Worm (Caenorhabditis elegans) whole organism, young adult: ENCODE data around the gene wrt-5.

ENCODE experiments used
- B0336.3 ChIP-seq: fragments of 200-800 bp; sonication (Bioruptor generic); IDR thresholded peaks from 2 replicates; pipeline ENCODE4 v1.3.6; 2022; ENCODE audit warnings: missing genetic modification characterization, missing compliant biosample characterization
- C06A6.2 ChIP-seq: fragments of 200-800 bp; sonication (Bioruptor generic); conservative IDR thresholded peaks from 2 replicates; pipeline ENCODE4 v1.3.6; 2022; ENCODE audit warnings: missing genetic modification characterization, missing compliant biosample characterization
- F23B12.7 ChIP-seq: sonication (generic microtip); optimal IDR thresholded peaks from 2 replicates; lab custom pipeline; 2017; ENCODE audit warnings: missing genetic modification characterization, mild to moderate bottlenecking, missing compliant biosample characterization, antibody characterized with exemption, moderate library complexity; ENCODE audit not compliant: insufficient read depth
- F52B5.7 ChIP-seq: sonication (generic microtip); optimal IDR thresholded peaks from 2 replicates; lab custom pipeline; 2016; ENCODE audit warnings: mild to moderate bottlenecking, missing genetic modification characterization, missing compliant biosample characterization
- K11D2.4 ChIP-seq: fragments of 200-800 bp; sonication (Bioruptor generic); IDR thresholded peaks from 2 replicates; pipeline ENCODE4 v1.3.6; 2022; ENCODE audit warnings: missing genetic modification reagents, missing genetic modification characterization, missing compliant biosample characterization
- K12H6.12 ChIP-seq: fragments of 200-800 bp; sonication (Bioruptor generic); optimal IDR thresholded peaks from 2 replicates; lab custom pipeline; 2018; ENCODE audit warnings: mild to moderate bottlenecking, missing genetic modification characterization, missing compliant biosample characterization
- T07F8.4 ChIP-seq: sonication (generic microtip); optimal IDR thresholded peaks from 2 replicates; lab custom pipeline; 2016; ENCODE audit warnings: mild to moderate bottlenecking, missing genetic modification characterization, moderate library complexity, missing compliant biosample characterization
- T26A5.8 ChIP-seq: sonication (generic microtip); optimal IDR thresholded peaks from 2 replicates; lab custom pipeline; 2016; ENCODE audit warnings: missing genetic modification characterization, missing compliant biosample characterization
- Y56A3A.18 ChIP-seq: fragments of 200-800 bp; sonication (Bioruptor generic); IDR thresholded peaks from 2 replicates; pipeline ENCODE4 v1.3.6; 2022; ENCODE audit warnings: missing genetic modification reagents, missing genetic modification characterization, missing compliant biosample characterization
- ZK185.1 ChIP-seq: sonication (generic microtip); optimal IDR thresholded peaks from 2 replicates; lab custom pipeline; 2016; ENCODE audit warnings: mild to moderate bottlenecking, missing genetic modification characterization, missing compliant biosample characterization; ENCODE audit not compliant: poor library complexity, severe bottlenecking
- atf-7 ChIP-seq: sonication (generic microtip); optimal IDR thresholded peaks from 2 replicates; lab custom pipeline; 2017; ENCODE audit warnings: mild to moderate bottlenecking, missing genetic modification characterization, missing compliant biosample characterization
- attf-5 ChIP-seq: fragments of 200-800 bp; sonication (Bioruptor generic); optimal IDR thresholded peaks from 2 replicates; lab custom pipeline; 2018; ENCODE audit warnings: mild to moderate bottlenecking, missing genetic modification characterization, missing compliant biosample characterization
- bed-2 ChIP-seq: fragments of 200-800 bp; sonication (Bioruptor generic); IDR thresholded peaks from 2 replicates; pipeline ENCODE4 v1.3.6; 2022; ENCODE audit warnings: missing genetic modification reagents, missing genetic modification characterization, missing compliant biosample characterization
- cebp-1 ChIP-seq, 2 experiments: fragments of 200-800 bp in 1 of 2; sonication (Bioruptor generic) in 1 of 2; sonication (generic microtip) in 1 of 2; IDR thresholded peaks in 1 of 2; optimal IDR thresholded peaks in 1 of 2; 2 replicates each; pipeline versions ENCODE4 v1.3.6 to Lab custom; 2017 to 2022; ENCODE audit warnings: missing compliant biosample characterization in 2 of 2, missing genetic modification characterization in 2 of 2, mild to moderate bottlenecking in 1 of 2, missing genetic modification reagents in 1 of 2, moderate library complexity in 1 of 2
- ceh-100 ChIP-seq: fragments of 200-800 bp; sonication (Bioruptor generic); IDR thresholded peaks from 2 replicates; pipeline ENCODE4 v1.3.6; 2022; ENCODE audit warnings: missing genetic modification reagents, missing genetic modification characterization, missing compliant biosample characterization
- ceh-58 ChIP-seq: fragments of 200-800 bp; sonication (Bioruptor generic); IDR thresholded peaks from 2 replicates; pipeline ENCODE4 v1.3.6; 2022; ENCODE audit warnings: missing genetic modification characterization, missing compliant biosample characterization
- die-1 ChIP-seq: sonication (generic microtip); optimal IDR thresholded peaks from 2 replicates; lab custom pipeline; 2016; ENCODE audit warnings: missing genotype, mild to moderate bottlenecking, missing genetic modification characterization, missing compliant biosample characterization
- dox-1 ChIP-seq: fragments of 200-800 bp; sonication (Bioruptor generic); IDR thresholded peaks from 2 replicates; pipeline ENCODE4 v1.3.6; 2022; ENCODE audit warnings: missing genetic modification reagents, missing genetic modification characterization, missing compliant biosample characterization
- egl-18 ChIP-seq: fragments of 200-800 bp; sonication (Bioruptor generic); IDR thresholded peaks from 2 replicates; pipeline ENCODE4 v1.3.6; 2022; ENCODE audit warnings: missing genetic modification reagents, missing genetic modification characterization, missing compliant biosample characterization
- ekl-4 ChIP-seq: fragments of 200-800 bp; sonication (Bioruptor generic); IDR thresholded peaks from 2 replicates; pipeline ENCODE4 v1.3.6; 2022; ENCODE audit warnings: missing genetic modification reagents, missing genetic modification characterization, missing compliant biosample characterization
- him-1 ChIP-seq: sonication (generic microtip); optimal IDR thresholded peaks from 2 replicates; lab custom pipeline; 2016; ENCODE audit warnings: missing genotype, missing genetic modification reagents, missing genetic modification characterization, missing compliant biosample characterization
- hlh-12 ChIP-seq: sonication (generic microtip); optimal IDR thresholded peaks from 2 replicates; lab custom pipeline; 2016; ENCODE audit warnings: missing genetic modification characterization, missing compliant biosample characterization
- let-526 ChIP-seq: fragments of 200-800 bp; sonication (Bioruptor generic); IDR thresholded peaks from 2 replicates; pipeline ENCODE4 v1.3.6; 2022; ENCODE audit warnings: missing genetic modification reagents, missing genetic modification characterization, missing compliant biosample characterization
- lin-35 ChIP-seq, 3 experiments: fragments of 150-350 bp in 2 of 3; sonication (generic microtip) in 1 of 3; optimal IDR thresholded peaks; 2 replicates each; lab custom pipeline; 2014 to 2018; ENCODE audit warnings: missing biosample characterization in 3 of 3, missing genetic modification characterization in 3 of 3, missing genetic modification reagents in 3 of 3
- lin-40 ChIP-seq: sonication (generic microtip); optimal IDR thresholded peaks from 2 replicates; lab custom pipeline; 2016; ENCODE audit warnings: missing genetic modification characterization, mild to moderate bottlenecking, missing compliant biosample characterization, missing genotype, missing genetic modification reagents
- lir-1 ChIP-seq: fragments of 200-800 bp; sonication (Bioruptor generic); conservative IDR thresholded peaks from 2 replicates; pipeline ENCODE4 v1.3.6; 2022; ENCODE audit warnings: missing genetic modification reagents, missing genetic modification characterization, missing compliant biosample characterization
- madf-3 ChIP-seq: fragments of 200-800 bp; sonication (Bioruptor generic); IDR thresholded peaks from 2 replicates; pipeline ENCODE4 v1.3.6; 2022; ENCODE audit warnings: missing genetic modification reagents, missing genetic modification characterization, missing compliant biosample characterization
- mes-4 ChIP-seq: sonication (generic microtip); optimal IDR thresholded peaks from 2 replicates; lab custom pipeline; 2016; ENCODE audit warnings: missing genotype, missing genetic modification characterization, missing compliant biosample characterization
- nfyb-1 ChIP-seq: fragments of 200-800 bp; sonication (Bioruptor generic); IDR thresholded peaks from 2 replicates; pipeline ENCODE4 v1.3.6; 2022; ENCODE audit warnings: missing genetic modification reagents, missing genetic modification characterization, missing compliant biosample characterization
- nhr-80 ChIP-seq: sonication (generic microtip); optimal IDR thresholded peaks from 2 replicates; lab custom pipeline; 2016; ENCODE audit warnings: missing genetic modification characterization, missing compliant biosample characterization
- pha-4 ChIP-seq: fragments of 150-350 bp; sonication (generic microtip); optimal IDR thresholded peaks from 2 replicates; lab custom pipeline; 2014; ENCODE audit warnings: missing biosample characterization, missing genetic modification reagents, missing genetic modification characterization
- snpc-1.3 ChIP-seq: sonication (generic microtip); optimal IDR thresholded peaks from 2 replicates; lab custom pipeline; 2017; ENCODE audit warnings: missing genetic modification characterization, mild to moderate bottlenecking, missing compliant biosample characterization, antibody characterized with exemption, moderate library complexity, missing genotype, missing genetic modification reagents; ENCODE audit not compliant: insufficient read depth
- snpc-4 ChIP-seq, 5 experiments: fragments of 150-350 bp in 1 of 5; sonication (generic microtip) in 4 of 5; optimal IDR thresholded peaks; 2 replicates each; lab custom pipeline; 2014 to 2018; ENCODE audit warnings: missing genetic modification characterization in 5 of 5, missing biosample characterization in 3 of 5, antibody characterized with exemption in 2 of 5, mild to moderate bottlenecking in 2 of 5, missing compliant biosample characterization in 2 of 5, missing genotype in 2 of 5, moderate library complexity in 2 of 5, missing genetic modification reagents in 1 of 5
- somi-1 ChIP-seq: fragments of 200-800 bp; sonication (Bioruptor generic); optimal IDR thresholded peaks from 2 replicates; lab custom pipeline; 2018; ENCODE audit warnings: mild to moderate bottlenecking, missing genetic modification characterization, missing compliant biosample characterization
- tlf-1 ChIP-seq: fragments of 200-800 bp; sonication (Bioruptor generic); optimal IDR thresholded peaks from 2 replicates; lab custom pipeline; 2018; ENCODE audit warnings: mild to moderate bottlenecking, missing genetic modification characterization, missing compliant biosample characterization
- xnd-1 ChIP-seq: sonication (generic microtip); optimal IDR thresholded peaks from 2 replicates; lab custom pipeline; 2016; ENCODE audit warnings: missing genotype, missing genetic modification reagents, missing genetic modification characterization, missing compliant biosample characterization
- zfh-2 ChIP-seq: fragments of 200-800 bp; sonication (Bioruptor generic); conservative IDR thresholded peaks from 2 replicates; pipeline ENCODE4 v1.3.6; 2022; ENCODE audit warnings: missing genetic modification reagents, missing genetic modification characterization, missing compliant biosample characterization
- ztf-22 ChIP-seq: fragments of 200-800 bp; sonication (Bioruptor generic); optimal IDR thresholded peaks from 2 replicates; lab custom pipeline; 2018; ENCODE audit warnings: mild to moderate bottlenecking, missing genetic modification characterization, moderate library complexity, missing compliant biosample characterization
- ztf-26 ChIP-seq: sonication (generic microtip); optimal IDR thresholded peaks from 2 replicates; lab custom pipeline; 2017; ENCODE audit warnings: missing genetic modification characterization, missing compliant biosample characterization
- ztf-28 ChIP-seq: fragments of 200-800 bp; sonication (Bioruptor generic); IDR thresholded peaks from 2 replicates; pipeline ENCODE4 v1.3.6; 2022; ENCODE audit warnings: missing genetic modification reagents, missing genetic modification characterization, missing compliant biosample characterization

wrt-5 gene

DNA sequence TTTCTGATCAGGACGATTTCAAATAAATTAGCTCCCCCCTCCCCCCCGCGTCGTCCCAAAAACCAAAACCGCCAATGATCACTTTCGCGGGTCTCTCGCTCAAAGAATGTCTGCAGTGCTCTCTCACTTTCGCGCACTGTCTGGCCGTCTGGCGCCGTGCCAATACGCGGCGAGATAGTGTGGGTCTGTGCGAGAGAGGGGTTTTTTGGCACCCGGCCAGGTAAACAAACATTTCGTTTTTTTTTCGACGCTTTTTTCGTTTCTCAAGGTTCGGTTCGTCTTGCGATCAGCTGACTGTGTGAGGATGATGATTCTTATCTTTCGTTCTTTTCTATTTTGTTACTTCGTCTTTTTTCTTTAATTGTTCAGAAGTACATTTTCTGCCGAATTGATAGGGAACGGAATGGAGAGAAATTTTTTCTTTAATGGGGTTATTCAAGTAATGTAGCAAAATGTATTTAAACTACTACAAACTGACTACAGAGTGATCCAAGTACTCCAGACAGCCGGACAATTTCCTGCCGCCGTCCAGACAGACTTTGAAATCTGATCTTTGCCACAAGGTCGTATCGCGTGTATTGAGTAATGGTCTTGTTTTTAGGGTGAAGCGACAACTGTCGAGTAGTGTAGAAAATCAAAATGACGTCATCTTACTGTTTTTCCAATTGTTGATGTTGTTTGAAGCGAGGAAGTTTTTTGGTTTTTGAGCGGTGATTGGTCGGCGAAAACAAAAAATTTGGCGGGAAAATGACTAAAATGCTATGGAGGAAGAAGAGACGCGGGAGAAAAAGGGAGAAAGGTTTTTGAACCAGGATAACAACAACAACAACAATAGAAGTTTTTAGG, 27.1 kb downstream of the wrt-5 start (continued):
- TF ChIP-seq lin-40 (tag; lab: Kevin White, UChicago) (peak; percentile 77), F52B5.7 (tag; lab: Kevin White, UChicago) (peak; percentile 6), snpc-4 (GFP tag; optimal IDR thresholded peaks at IDR 0.05; lab: Kevin White, UChicago) (no peak), snpc-4 (tag; optimal IDR thresholded peaks at IDR 0.05; lab: Kevin White, UChicago) (peak; percentile 5 to 38 (median 20)), let-526 (no peak), zfh-2 (GFP tag; lab: Robert Waterston, UW) (peak; percentile 95), lir-1 (GFP tag; lab: Robert Waterston, UW) (peak; percentile 66), tlf-1 (GFP tag; lab: Kevin White, UChicago) (peak; percentile 26), Y56A3A.18 (GFP tag; lab: Robert Waterston, UW) (no peak), hlh-12 (no peak), bed-2 (GFP tag; lab: Robert Waterston, UW) (no peak), K11D2.4 (GFP tag; lab: Robert Waterston, UW) (peak; percentile 92), ztf-28 (no peak), nhr-80 (tag; lab: Kevin White, UChicago) (peak; percentile 77), attf-5 (GFP tag; lab: Kevin White, UChicago) (peak; percentile 57), B0336.3 (GFP tag; lab: Robert Waterston, UW) (peak; percentile 48; the same call in 1 of the 2 replicates), pha-4 (tag; lab: Kevin White, UChicago) (peak; percentile 46), ztf-26 (tag; lab: Kevin White, UChicago) (peak; percentile 65), F23B12.7 (tag; lab: Kevin White, UChicago) (peak; percentile 66), egl-18 (GFP tag; lab: Robert Waterston, UW) (no peak), T07F8.4 (tag; lab: Kevin White, UChicago) (no peak), die-1 (tag; lab: Kevin White, UChicago) (no peak), xnd-1 (tag; lab: Kevin White, UChicago) (no peak)

DNA sequence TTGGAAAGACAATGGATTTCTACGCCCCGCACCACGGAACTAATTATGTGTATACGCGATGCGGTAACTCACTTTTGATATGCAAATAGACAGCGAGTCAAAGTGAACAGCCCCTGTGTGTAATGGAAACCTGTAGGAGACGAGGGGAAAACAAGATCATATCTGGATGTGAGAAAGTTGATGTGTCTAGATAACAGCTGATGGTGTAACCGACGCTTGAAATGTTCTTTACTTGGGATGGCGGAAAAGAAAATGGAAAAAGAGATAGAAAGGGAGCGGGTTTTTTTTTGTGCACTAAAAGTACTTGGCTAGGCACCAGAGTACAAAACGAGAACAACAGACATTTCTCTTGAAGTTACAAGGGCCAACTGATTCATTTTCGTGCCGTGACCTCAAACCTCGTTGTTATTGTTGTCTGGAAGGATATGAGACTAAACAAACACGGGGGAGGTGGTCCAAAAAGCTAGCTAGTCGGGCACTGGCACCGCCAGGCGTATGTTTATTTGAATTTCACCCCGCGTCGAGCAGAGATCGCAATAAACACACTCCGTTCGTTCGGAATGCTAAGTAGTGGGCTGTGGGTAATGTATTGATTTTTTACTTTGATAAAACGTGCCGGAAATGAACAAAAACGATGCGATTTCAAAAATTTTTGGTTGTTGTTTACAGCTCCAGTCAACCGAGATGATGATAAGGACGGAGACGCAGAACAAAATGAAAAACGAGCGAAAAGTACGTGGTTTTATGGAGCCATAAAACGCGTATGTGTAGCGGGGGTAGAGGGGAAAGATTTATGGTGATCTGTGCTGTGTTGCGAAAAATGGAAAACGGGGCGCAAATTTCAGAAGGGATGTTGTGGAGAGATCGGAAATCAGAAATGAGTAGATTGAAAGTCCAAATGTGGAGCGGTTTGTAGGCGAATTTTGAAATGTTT, 29.3 kb downstream of the wrt-5 start:
- TF ChIP-seq nhr-80 (tag; lab: Kevin White, UChicago) (peak; percentile 38), cebp-1 (GFP tag; IDR thresholded peaks at IDR 0.05; lab: Robert Waterston, UW) (no peak), cebp-1 (tag; optimal IDR thresholded peaks at IDR 0.05; lab: Kevin White, UChicago) (peak; percentile 8), madf-3 (GFP tag; lab: Robert Waterston, UW) (no peak), K12H6.12 (tag; lab: Kevin White, UChicago) (no peak), ztf-22 (GFP tag; lab: Kevin White, UChicago) (no peak), Y56A3A.18 (GFP tag; lab: Robert Waterston, UW) (no peak)

DNA sequence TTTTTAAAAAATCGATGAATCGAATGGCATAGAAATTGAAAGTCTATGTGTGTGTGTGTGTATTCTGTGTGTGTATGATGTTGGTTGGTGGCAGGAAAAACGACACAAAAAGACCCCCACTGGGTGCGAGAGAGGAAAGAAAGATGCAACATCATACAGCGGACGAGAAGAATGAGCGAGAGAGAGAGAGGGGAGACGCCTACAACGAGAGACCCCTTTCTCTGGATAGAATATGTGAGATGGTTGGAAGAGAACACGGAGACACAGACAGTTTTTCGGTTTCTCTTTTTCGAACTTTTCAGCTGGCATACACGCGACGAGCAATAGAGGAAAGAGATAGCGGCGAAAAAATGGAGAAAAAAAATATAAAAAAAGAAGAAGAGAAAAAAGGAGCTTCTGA, 31.6 kb downstream of the wrt-5 start:
- TF ChIP-seq ZK185.1 (tag; lab: Kevin White, UChicago) (peak; percentile 11), snpc-1.3 (tag; lab: Kevin White, UChicago) (no peak), lin-35 (GFP tag; optimal IDR thresholded peaks at IDR 0.05; lab: Kevin White, UChicago) (peak in 1 of 3 experiments; percentile 62), T26A5.8 (no peak), mes-4 (tag; lab: Kevin White, UChicago) (no peak), ceh-58 (GFP tag; lab: Robert Waterston, UW) (no peak), atf-7 (tag; lab: Kevin White, UChicago) (peak; percentile 56), ekl-4 (GFP tag; lab: Robert Waterston, UW) (no peak), nfyb-1 (GFP tag; lab: Robert Waterston, UW) (no peak), him-1 (tag; lab: Kevin White, UChicago) (no peak), ceh-100 (GFP tag; lab: Robert Waterston, UW) (no peak), C06A6.2 (peak; percentile 45; the same call in 1 of the 2 replicates), B0336.3 (GFP tag; lab: Robert Waterston, UW) (no peak), dox-1 (GFP tag; lab: Robert Waterston, UW) (peak; percentile 65), somi-1 (GFP tag; lab: Kevin White, UChicago) (peak; percentile 56), nhr-80 (tag; lab: Kevin White, UChicago) (peak; percentile 84), K11D2.4 (GFP tag; lab: Robert Waterston, UW) (no peak)
